Worm (Caenorhabditis elegans) whole organism, late embryonic: ENCODE measurements around the gene C36E6.8.
"Not testable (repeated sequence)": the region's sequence is repeated elsewhere in the genome, so short reads cannot be mapped to it uniquely, and the experiment has no call there.

ENCODE experiments used
- C38D4.7 ChIP-seq: fragments of 200-800 bp; sonication (Bioruptor generic); optimal IDR thresholded peaks from 2 replicates; lab custom pipeline; 2018; ENCODE audit warnings: mild to moderate bottlenecking, missing genetic modification characterization, moderate library complexity, missing compliant biosample characterization
- F13H6.1 ChIP-seq: sonication (generic microtip); optimal IDR thresholded peaks from 2 replicates; lab custom pipeline; 2016; ENCODE audit warnings: missing genetic modification characterization, missing compliant biosample characterization
- K02D7.2 ChIP-seq: sonication (generic microtip); optimal IDR thresholded peaks from 2 replicates; lab custom pipeline; 2017; ENCODE audit warnings: mild to moderate bottlenecking, missing genetic modification characterization, missing compliant biosample characterization
- K09A11.1 ChIP-seq: sonication (generic microtip); optimal IDR thresholded peaks from 2 replicates; lab custom pipeline; 2017; ENCODE audit warnings: antibody characterized with exemption, mild to moderate bottlenecking, missing genetic modification characterization, missing compliant biosample characterization; ENCODE audit not compliant: insufficient read depth
- ceh-18 ChIP-seq: sonication (generic microtip); optimal IDR thresholded peaks from 2 replicates; lab custom pipeline; 2016; ENCODE audit warnings: missing genetic modification characterization, missing compliant biosample characterization
- ceh-22 ChIP-seq: sonication (generic microtip); optimal IDR thresholded peaks from 2 replicates; lab custom pipeline; 2017; ENCODE audit warnings: missing biosample characterization, missing genetic modification characterization
- ceh-24 ChIP-seq: sonication (generic microtip); optimal IDR thresholded peaks from 2 replicates; lab custom pipeline; 2016; ENCODE audit warnings: mild to moderate bottlenecking, missing genetic modification characterization, missing compliant biosample characterization
- ceh-30 ChIP-seq: fragments of 150-350 bp; optimal IDR thresholded peaks from 2 replicates; lab custom pipeline; 2014; ENCODE audit warnings: missing biosample characterization, missing genetic modification characterization
- ceh-31 ChIP-seq: sonication (generic microtip); optimal IDR thresholded peaks from 2 replicates; lab custom pipeline; 2016; ENCODE audit warnings: missing genetic modification characterization, missing compliant biosample characterization
- ceh-34 ChIP-seq: sonication (generic microtip); optimal IDR thresholded peaks from 2 replicates; lab custom pipeline; 2016; ENCODE audit warnings: mild to moderate bottlenecking, missing genetic modification characterization, missing compliant biosample characterization
- ceh-45 ChIP-seq: fragments of 200-800 bp; sonication (Bioruptor generic); IDR thresholded peaks from 2 replicates; pipeline ENCODE4 v1.3.6; 2022; ENCODE audit warnings: missing genetic modification reagents, missing genetic modification characterization, missing compliant biosample characterization
- ceh-48 ChIP-seq: sonication (generic microtip); optimal IDR thresholded peaks from 2 replicates; lab custom pipeline; 2016; ENCODE audit warnings: missing genetic modification characterization, inconsistent platforms, missing compliant biosample characterization
- ceh-6 ChIP-seq: fragments of 200-800 bp; sonication (Bioruptor generic); optimal IDR thresholded peaks from 2 replicates; lab custom pipeline; 2018; ENCODE audit warnings: mild to moderate bottlenecking, missing genetic modification characterization, missing compliant biosample characterization
- che-1 ChIP-seq: sonication (generic microtip); optimal IDR thresholded peaks from 2 replicates; lab custom pipeline; 2016; ENCODE audit warnings: mild to moderate bottlenecking, missing genetic modification characterization, missing compliant biosample characterization
- dve-1 ChIP-seq: sonication (generic microtip); optimal IDR thresholded peaks from 2 replicates; lab custom pipeline; 2017; ENCODE audit warnings: antibody characterized with exemption, mild to moderate bottlenecking, missing genetic modification characterization, missing compliant biosample characterization
- elt-2 ChIP-seq: sonication (generic microtip); optimal IDR thresholded peaks from 2 replicates; lab custom pipeline; 2016; ENCODE audit warnings: missing genetic modification reagents, missing genetic modification characterization, missing compliant biosample characterization
- elt-4 ChIP-seq: sonication (generic microtip); optimal IDR thresholded peaks from 2 replicates; lab custom pipeline; 2016; ENCODE audit warnings: missing genetic modification characterization, missing compliant biosample characterization
- ets-4 ChIP-seq: sonication (generic microtip); optimal IDR thresholded peaks from 2 replicates; lab custom pipeline; 2016; ENCODE audit warnings: missing genetic modification characterization, missing compliant biosample characterization
- eyg-1 ChIP-seq: sonication (generic microtip); optimal IDR thresholded peaks from 2 replicates; lab custom pipeline; 2016; ENCODE audit warnings: missing genotype, missing genetic modification characterization, missing compliant biosample characterization
- fax-1 ChIP-seq: sonication (generic microtip); optimal IDR thresholded peaks from 2 replicates; lab custom pipeline; 2016; ENCODE audit warnings: missing genotype, missing genetic modification characterization, missing compliant biosample characterization
- fkh-6 ChIP-seq: sonication (generic microtip); optimal IDR thresholded peaks from 2 replicates; lab custom pipeline; 2016; ENCODE audit warnings: missing genetic modification characterization, missing compliant biosample characterization
- hlh-8 ChIP-seq: sonication (generic microtip); optimal IDR thresholded peaks from 2 replicates; lab custom pipeline; 2016; ENCODE audit warnings: missing genotype, missing genetic modification characterization, missing compliant biosample characterization
- lin-11 ChIP-seq: fragments of 200-800 bp; sonication (Bioruptor generic); optimal IDR thresholded peaks from 2 replicates; lab custom pipeline; 2018; ENCODE audit warnings: mild to moderate bottlenecking, missing genetic modification characterization, missing compliant biosample characterization
- madf-2 ChIP-seq: sonication (generic microtip); optimal IDR thresholded peaks from 2 replicates; lab custom pipeline; 2017; ENCODE audit warnings: missing genetic modification characterization, missing compliant biosample characterization
- nfya-1 ChIP-seq: sonication (generic microtip); optimal IDR thresholded peaks from 2 replicates; lab custom pipeline; 2017; ENCODE audit warnings: missing genetic modification characterization, mild to moderate bottlenecking, missing compliant biosample characterization, antibody characterized with exemption, moderate library complexity
- odd-2 ChIP-seq: sonication (generic microtip); optimal IDR thresholded peaks from 2 replicates; lab custom pipeline; 2017; ENCODE audit warnings: antibody characterized with exemption, mild to moderate bottlenecking, missing genetic modification characterization, missing compliant biosample characterization
- pat-9 ChIP-seq: fragments of 200-800 bp; sonication (Bioruptor generic); optimal IDR thresholded peaks from 2 replicates; lab custom pipeline; 2018; ENCODE audit warnings: mild to moderate bottlenecking, missing genetic modification characterization, moderate library complexity, missing compliant biosample characterization
- pax-1 ChIP-seq: fragments of 150-350 bp; optimal IDR thresholded peaks from 2 replicates; lab custom pipeline; 2014; ENCODE audit warnings: missing biosample characterization, missing genetic modification characterization
- sox-4 ChIP-seq: sonication (generic microtip); optimal IDR thresholded peaks from 2 replicates; lab custom pipeline; 2017; ENCODE audit warnings: mild to moderate bottlenecking, missing genetic modification characterization, inconsistent platforms, missing compliant biosample characterization
- syd-9 ChIP-seq: sonication (generic microtip); optimal IDR thresholded peaks from 2 replicates; lab custom pipeline; 2016; ENCODE audit warnings: mild to moderate bottlenecking, missing genetic modification characterization, moderate library complexity, missing compliant biosample characterization
- tbx-2 ChIP-seq: sonication (generic microtip); optimal IDR thresholded peaks from 2 replicates; lab custom pipeline; 2016; ENCODE audit warnings: missing genetic modification characterization, missing compliant biosample characterization
- unc-3 ChIP-seq, 2 experiments: fragments of 200-800 bp in 1 of 2; sonication (Bioruptor generic) in 1 of 2; sonication (generic microtip) in 1 of 2; conservative IDR thresholded peaks in 1 of 2; optimal IDR thresholded peaks in 1 of 2; 2 replicates each; pipeline versions ENCODE4 v1.3.6 to Lab custom; 2016 to 2022; ENCODE audit warnings: missing compliant biosample characterization in 2 of 2, missing genetic modification characterization in 2 of 2, missing genetic modification reagents in 1 of 2
- unc-42 ChIP-seq: sonication (generic microtip); optimal IDR thresholded peaks from 2 replicates; lab custom pipeline; 2016; ENCODE audit warnings: missing genotype, missing genetic modification characterization, missing compliant biosample characterization
- unc-86 ChIP-seq: sonication (generic microtip); optimal IDR thresholded peaks from 2 replicates; lab custom pipeline; 2016; ENCODE audit warnings: missing genetic modification characterization, missing compliant biosample characterization
- ztf-16 ChIP-seq: sonication (generic microtip); optimal IDR thresholded peaks from 2 replicates; lab custom pipeline; 2017; ENCODE audit warnings: missing genetic modification characterization, missing compliant biosample characterization

Gene C36E6.8

DNA sequence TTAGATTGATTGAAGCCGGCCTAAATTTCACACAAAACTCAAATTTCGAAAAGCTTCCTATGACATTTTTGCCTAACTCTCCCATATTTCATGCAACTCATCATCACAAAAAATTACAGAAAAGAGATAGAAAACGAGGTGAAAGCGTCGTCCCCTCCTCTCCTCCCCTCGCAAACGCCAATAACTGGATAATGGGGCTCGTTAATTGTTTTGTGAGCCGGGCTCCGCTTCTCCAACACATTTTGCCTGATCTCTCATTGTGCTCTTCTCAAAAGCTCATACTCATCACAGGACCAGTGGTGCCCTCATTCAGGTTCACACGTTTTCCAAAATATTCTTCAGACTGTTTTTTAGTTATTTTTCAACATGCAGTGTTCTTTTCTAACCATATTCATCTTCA lies 9.7 kb upstream of the C36E6.8 start, which contains the start of gene pbo-6:
pbo-6 (plus strand) TSS at position 240 of the 400 bp plus-strand sequence.
- no peak for TF ChIP-seq elt-4
- no peak for TF ChIP-seq K02D7.2 (tag; lab: Kevin White, UChicago)
- TF ChIP-seq dve-1 (tag; lab: Kevin White, UChicago): no peak
- TF ChIP-seq K09A11.1 (tag; lab: Kevin White, UChicago): no peak
- no peak for TF ChIP-seq ceh-22
- TF ChIP-seq fax-1 (tag; lab: Kevin White, UChicago): no peak
- TF ChIP-seq ztf-16 (tag; lab: Kevin White, UChicago): no peak
- TF ChIP-seq odd-2 (tag; lab: Kevin White, UChicago): no peak
- no peak for TF ChIP-seq ceh-34 (tag; lab: Kevin White, UChicago)
- no peak for TF ChIP-seq eyg-1 (tag; lab: Kevin White, UChicago)
- no peak for TF ChIP-seq ceh-48
- no peak for TF ChIP-seq ceh-18 (tag; lab: Kevin White, UChicago)
- TF ChIP-seq che-1 (tag; lab: Kevin White, UChicago): no peak
- no peak for TF ChIP-seq ceh-6 (GFP tag; lab: Kevin White, UChicago)
- TF ChIP-seq hlh-8: no peak
- no peak for TF ChIP-seq pax-1 (tag; lab: Kevin White, UChicago)
- no peak for TF ChIP-seq madf-2 (tag; lab: Kevin White, UChicago)

- TF ChIP-seq ceh-24 (tag; lab: Kevin White, UChicago): no peak
- TF ChIP-seq nfya-1 (tag; lab: Kevin White, UChicago): peak; percentile 49
- TF ChIP-seq unc-42 (tag; lab: Kevin White, UChicago): peak; percentile 20
- TF ChIP-seq unc-86 (tag; lab: Kevin White, UChicago): no peak
- TF ChIP-seq fax-1 (tag; lab: Kevin White, UChicago): no peak
- no peak for TF ChIP-seq sox-4 (tag; lab: Kevin White, UChicago)
- TF ChIP-seq fkh-6 (tag; lab: Kevin White, UChicago): no peak
- TF ChIP-seq F13H6.1 (tag; lab: Kevin White, UChicago): no peak
- TF ChIP-seq C38D4.7 (GFP tag; lab: Kevin White, UChicago): no peak
- no peak for TF ChIP-seq pat-9 (tag; lab: Kevin White, UChicago)
- no peak for TF ChIP-seq odd-2 (tag; lab: Kevin White, UChicago)
- TF ChIP-seq syd-9 (tag; lab: Kevin White, UChicago): no peak
- no peak for TF ChIP-seq pax-1 (tag; lab: Kevin White, UChicago)
- TF ChIP-seq lin-11 (tag; lab: Kevin White, UChicago): no peak
- no peak for TF ChIP-seq ceh-30 (tag; lab: Kevin White, UChicago)
- TF ChIP-seq tbx-2 (tag; lab: Kevin White, UChicago): no peak
- TF ChIP-seq ceh-6 (GFP tag; lab: Kevin White, UChicago): no peak
- no peak for TF ChIP-seq elt-2 (tag; lab: Kevin White, UChicago)
- no peak for TF ChIP-seq ets-4 (tag; lab: Kevin White, UChicago)
- peak; percentile 10 for TF ChIP-seq ceh-31 (tag; lab: Kevin White, UChicago)
Observed at ce11 chrX:17434234-17434633, 4.3 kb upstream of the C36E6.8 start, which contains the start of gene fubl-3. fubl-3 (plus strand) TSS chrX:17434445.

DNA sequence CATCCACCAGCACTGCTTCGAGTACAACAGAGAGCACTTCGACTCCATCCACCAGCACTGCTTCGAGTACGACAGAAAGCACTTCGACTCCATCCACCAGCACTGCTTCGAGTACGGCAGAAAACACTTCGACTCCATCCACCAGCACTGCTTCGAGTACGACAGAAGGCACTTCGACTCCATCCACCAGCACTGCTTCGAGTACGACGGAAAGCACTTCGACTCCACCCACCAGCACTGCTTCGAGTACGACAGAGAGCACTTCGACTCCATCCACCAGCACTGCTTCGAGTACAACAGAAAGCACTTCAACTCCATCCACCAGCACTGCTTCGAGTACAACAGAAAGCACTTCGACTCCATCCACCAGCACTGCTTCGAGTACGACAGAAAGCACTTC lies 6.2 kb downstream of the C36E6.8 start:
- TF ChIP-seq ceh-45 (GFP tag; lab: Robert Waterston, UW) (peak; percentile 37; the same call in 1 of the 2 replicates), unc-3 (GFP tag; conservative IDR thresholded peaks at IDR 0.05; lab: Robert Waterston, UW) (peak; percentile 6; the same call in 1 of the 2 replicates)
- not testable (repeated sequence) for TF ChIP-seq unc-3 (tag; optimal IDR thresholded peaks at IDR 0.05; lab: Kevin White, UChicago)

ce11 chrX:17445239-17445638 lies 6.8 kb downstream of the C36E6.8 start:
- peak; percentile 51; the same call in 1 of the 2 replicates for TF ChIP-seq unc-3 (GFP tag; conservative IDR thresholded peaks at IDR 0.05; lab: Robert Waterston, UW)
- TF ChIP-seq unc-3 (tag; optimal IDR thresholded peaks at IDR 0.05; lab: Kevin White, UChicago): not testable (repeated sequence)
